Worm (Caenorhabditis elegans) whole organism, L2 larva: Measurements from ENCODE around the gene T28A11.25.

Source experiments
- elt-3 ChIP-seq: sonication (generic microtip); optimal IDR thresholded peaks from 2 replicates; lab custom pipeline; 2017; ENCODE audit warnings: missing biosample characterization, missing genetic modification characterization
- skn-1 ChIP-seq: sonication (generic microtip); optimal IDR thresholded peaks from 2 replicates; lab custom pipeline; 2017; ENCODE audit warnings: missing biosample characterization, missing genetic modification characterization

ce11 chrV:3242984-3243383, 38.6 kb upstream of the T28A11.25 start, which contains the start of gene gst-23:
- TF ChIP-seq elt-3 (tag; lab: Kevin White, UChicago) (no peak), skn-1 (tag; lab: Kevin White, UChicago) (no peak)
